Fruit fly (Drosophila melanogaster) whole organism, larva: ENCODE measurements around the gene CG2187.

Experiments used
- noc ChIP-seq: fragments of 200-800 bp; sonication (Bioruptor generic); optimal IDR thresholded peaks from 3 replicates; lab custom pipeline; 2019; ENCODE audit warnings: missing biosample characterization, mild to moderate bottlenecking, missing genetic modification characterization, moderate library complexity

Gene CG2187

DNA sequence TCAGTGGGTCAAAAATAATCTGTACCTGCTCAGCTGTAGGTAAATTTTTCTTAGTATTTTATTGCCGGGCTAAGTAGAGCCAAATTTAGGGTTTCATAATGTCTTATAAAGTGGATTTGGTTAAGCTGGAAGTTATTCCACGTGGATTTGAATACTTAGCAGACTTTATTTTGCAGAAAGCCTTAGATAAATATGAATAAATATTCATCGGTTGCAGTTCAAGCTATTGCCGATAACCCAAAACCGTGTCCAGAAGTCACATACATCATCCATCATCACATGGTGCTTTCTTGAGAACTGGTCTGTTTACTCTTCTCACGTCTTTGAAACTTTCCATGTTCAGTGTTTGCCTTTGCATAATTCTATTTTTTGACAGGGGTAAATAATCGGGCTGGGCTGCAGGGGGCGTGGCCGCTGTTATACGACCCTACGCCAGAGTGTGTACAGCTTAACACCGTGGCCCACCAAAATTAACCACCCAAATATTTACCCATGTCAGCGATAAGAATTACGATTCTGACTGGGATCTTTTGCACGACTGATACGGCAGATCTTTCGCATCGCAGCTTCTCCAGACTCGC is at the start of gene CG2187:
TSS of gene CG2187 (minus strand) at position 51 of the 581 bp plus-strand sequence.
- peak; percentile 79 for TF ChIP-seq noc (tag; lab: Kevin White, UChicago)

DNA sequence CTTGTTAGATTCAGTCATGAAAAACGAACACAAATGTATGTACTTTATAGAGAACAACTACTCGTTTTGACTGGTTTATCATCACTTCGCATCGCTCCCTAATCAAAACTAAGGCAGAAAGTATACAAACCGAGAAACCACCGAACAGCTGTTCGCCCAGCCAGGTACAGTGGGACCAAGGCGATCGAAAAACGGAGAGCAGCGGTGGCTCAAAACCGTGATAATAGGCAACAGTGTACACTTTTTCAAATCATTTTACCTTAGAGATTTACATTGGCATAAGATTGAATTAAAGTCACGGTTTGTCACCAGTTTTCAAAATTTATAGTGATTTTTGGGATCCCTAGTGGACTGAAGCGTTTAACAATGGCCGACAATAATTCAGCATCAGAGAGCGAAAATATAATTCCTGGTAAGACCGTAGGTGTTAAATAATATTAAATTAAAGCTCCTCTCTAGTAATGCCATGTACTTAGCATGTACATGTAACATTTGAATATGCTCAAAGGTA is 46.8 kb upstream of the CG2187 start, which contains the start of the genes CG42233 and CG1971:
TSS of gene CG42233 (minus strand) at position 51 of the 511 bp plus-strand sequence.
TSS of gene CG1971 (plus strand) at position 241 of the 511 bp plus-strand sequence.
- no peak for TF ChIP-seq noc (tag; lab: Kevin White, UChicago)

DNA sequence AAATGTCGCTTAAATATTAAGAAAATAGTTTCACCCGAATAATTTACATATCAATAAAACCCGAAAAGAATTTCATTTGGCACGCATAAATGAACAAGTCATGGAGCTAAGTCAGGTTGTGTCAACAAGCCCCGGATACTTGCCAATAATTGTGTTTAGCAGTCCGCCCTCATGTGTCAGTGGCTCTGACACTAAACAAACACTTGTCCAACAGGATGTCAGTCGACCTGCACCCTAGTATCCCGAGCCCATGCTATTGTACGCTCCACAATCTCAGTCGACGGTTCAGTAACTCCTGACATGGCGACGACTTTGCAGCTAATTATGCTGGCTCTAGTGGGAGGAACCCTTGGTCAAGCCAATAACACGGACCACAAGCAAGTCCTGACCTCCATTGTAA is 42.2 kb upstream of the CG2187 start, which contains the start of gene Ir100a:
TSS of gene Ir100a (plus strand) at position 301 of the 400 bp plus-strand sequence.
- no peak for TF ChIP-seq noc (tag; lab: Kevin White, UChicago)

DNA sequence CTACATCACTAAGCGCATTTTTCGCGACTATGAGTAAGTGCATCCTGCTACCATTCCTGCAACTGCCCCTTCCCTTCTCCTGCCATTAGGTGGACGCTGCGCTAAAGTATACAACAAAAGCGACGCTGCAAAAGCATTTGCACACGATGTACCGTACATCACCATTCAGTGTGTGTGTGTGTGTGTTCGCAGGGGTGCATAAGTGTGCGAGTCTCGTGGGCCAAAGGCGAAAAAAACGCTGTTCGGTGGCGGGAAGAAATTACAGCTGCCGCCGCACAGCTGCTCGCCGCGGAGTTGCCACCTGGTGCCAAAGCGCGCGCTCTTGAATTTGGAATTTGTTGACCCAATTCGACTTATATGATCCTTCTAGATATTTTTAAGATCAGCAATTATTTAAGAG is 36.0 kb upstream of the CG2187 start:
- TF ChIP-seq noc (tag; lab: Kevin White, UChicago): no peak

DNA sequence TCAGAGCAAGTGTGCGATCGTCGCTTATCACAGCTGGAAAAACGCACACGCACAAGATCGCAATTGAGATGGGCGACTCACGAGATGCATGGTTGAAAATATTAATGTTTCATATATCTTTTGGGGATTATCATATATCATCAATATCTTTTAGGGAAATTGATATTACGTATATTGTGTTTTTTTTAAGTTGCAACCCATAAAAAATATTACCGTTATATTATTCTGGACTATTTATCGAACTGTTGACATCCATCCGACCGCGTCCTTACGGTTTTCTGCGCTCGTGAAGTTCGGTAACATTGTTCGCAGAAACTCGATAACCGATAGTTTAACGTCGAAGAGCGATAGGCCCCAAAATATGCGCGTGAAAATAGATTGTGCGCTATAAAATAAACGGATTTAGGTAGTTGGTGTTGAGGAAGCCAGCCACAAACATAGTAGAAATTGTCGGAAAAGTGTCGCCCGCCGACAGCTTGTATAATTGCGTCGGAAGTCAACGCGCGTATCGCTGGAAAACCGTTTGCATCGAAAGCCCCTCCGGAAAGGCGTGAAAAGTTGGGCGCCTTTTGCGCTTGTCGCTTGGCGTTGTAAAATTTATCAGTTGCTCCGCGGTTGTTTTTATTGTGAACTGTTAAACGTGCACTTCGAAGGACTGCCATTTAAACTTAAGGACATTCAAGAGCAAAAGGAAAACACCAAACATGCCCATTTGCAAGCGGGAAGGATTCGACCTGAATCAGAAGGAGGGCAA is 35.4 kb upstream of the CG2187 start, which contains the start of the genes Mccc1 and Acf:
TSS of gene Mccc1 (minus strand) at position 244 of the 754 bp plus-strand sequence.
TSS of gene Acf (plus strand) at position 318 of the 754 bp plus-strand sequence.
- TF ChIP-seq noc (tag; lab: Kevin White, UChicago): no peak

DNA sequence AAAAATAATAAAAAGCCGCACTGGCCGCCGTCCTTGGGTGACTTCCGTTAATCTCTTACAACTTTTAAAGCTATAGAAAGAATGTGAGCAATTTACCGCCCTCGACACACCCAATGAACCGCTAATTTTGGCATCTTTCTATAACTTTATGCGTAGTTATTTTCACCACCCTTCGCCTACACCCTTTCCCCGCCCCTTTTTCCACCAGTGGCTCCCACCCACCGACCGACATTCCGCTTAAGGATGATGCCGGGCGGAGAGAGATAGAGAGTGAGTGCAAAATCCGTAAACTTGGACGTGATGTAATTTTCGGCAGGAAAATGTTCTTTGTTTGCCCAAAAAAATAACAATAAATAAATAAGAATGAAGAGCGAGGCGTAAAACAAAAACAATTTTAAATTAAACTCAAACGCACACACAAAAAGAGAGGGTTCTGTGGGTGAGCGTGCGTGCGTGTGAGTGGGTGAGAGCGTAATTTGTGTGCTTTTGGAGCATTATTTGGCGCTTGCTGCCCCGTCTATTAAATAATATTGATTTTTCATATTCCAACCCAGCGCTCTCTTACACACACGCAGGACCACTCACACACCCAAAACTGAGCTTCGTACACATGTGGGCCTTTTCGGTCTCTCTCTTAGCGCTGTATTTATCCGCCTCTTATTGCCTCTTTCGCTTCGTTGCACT is 19.2 kb upstream of the CG2187 start:
- TF ChIP-seq noc (tag; lab: Kevin White, UChicago): no peak

DNA sequence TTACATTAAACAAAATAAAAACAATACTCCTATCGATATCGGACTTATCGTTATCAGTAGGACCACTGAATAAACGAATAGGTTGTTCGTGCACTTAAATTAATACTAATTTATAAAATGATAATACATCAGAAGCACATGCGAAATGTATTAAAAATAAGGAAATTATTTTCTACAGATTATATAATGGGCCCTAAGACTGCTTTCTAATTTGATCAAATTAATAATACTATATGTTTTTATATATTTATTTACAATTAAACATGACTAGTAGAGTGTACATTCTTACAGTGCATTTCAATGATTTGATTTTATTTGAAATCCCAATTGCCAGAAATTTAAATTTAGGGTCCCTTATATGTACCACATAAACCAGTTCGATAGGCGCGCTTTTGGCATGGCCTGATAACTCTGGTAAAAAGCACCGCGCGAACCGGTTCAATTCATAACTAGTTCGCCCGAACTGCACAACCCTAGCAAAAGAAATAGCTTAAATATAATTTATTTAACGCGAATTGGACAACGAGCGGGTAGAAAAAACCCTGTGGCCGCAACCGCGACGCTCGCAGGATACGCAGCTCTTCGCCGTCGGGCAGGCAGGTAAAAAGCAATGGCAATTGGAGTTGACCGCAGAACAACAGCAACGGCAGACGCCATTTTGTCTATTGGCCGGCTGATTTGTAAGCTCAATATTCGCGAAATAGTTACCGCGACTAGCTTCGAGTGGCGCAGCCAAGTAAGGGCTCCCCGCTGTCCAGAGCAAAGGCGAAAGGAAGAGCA is 18.3 kb upstream of the CG2187 start, which contains the start of the genes CG2126 and faf:
TSS of gene CG2126 (minus strand) at position 70 of the 780 bp plus-strand sequence.
TSS of gene faf (plus strand) at position 438 of the 780 bp plus-strand sequence.
- peak; percentile 66 for TF ChIP-seq noc (tag; lab: Kevin White, UChicago)

DNA sequence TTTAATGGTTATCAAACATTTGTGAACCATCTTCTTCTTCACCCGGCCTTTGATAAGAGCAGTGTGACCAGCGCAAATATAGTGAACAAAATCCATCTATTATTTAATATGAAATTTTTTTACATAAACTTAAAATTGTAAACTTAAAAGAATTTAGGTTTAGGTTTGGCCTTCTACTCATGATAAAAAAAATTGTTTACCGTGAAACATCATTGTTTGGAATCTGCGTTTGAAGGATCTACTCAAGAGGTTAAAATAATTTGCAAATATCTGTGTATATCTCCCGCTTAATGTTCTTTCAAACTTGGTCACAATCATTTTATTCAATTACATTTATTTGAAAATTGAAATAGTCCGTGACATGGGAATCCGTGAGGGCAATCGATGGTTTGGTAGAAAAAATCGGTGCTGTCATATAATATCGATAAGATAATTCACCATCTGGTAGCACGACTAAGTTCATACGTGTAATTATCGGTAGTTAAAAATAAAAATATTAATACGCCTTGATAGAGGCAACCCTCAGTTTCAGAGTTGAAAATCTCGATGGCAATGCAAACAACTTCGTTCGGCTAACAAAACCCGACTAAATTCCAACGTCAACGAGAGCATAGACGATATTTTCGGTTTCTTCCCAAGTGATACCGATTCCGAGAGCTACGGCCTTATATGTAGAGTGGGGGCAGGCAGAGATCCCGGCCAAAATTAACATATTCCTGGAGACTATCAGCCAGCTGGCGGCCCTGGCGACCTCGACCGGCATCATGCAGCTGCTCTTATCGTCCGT is 13.5 kb upstream of the CG2187 start, which contains the start of the genes betaGlu and sip3:
TSS of gene betaGlu (minus strand) at position 59 of the 787 bp plus-strand sequence.
TSS of gene sip3 (plus strand) at position 430 of the 787 bp plus-strand sequence.
- TF ChIP-seq noc (tag; lab: Kevin White, UChicago): no peak

DNA sequence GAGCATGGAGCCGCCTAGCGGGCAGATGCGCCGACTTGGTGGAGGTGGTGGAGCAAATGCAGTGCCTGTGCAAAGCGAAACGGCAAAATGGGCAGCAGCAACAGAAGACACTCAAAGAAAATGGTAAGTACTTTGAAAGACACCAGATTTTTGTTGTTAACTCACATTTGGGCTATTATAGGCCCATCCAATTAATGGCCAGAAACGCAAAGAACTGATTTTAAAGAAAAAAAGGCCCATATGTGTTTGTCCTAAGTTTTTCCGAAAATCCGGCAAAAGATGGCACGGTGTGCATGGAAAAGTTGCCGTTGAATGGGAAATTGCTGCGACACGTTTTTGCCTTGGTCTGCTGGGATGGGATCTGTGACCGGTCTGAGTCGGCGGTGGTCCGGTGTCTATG is 9.8 kb upstream of the CG2187 start:
- TF ChIP-seq noc (tag; lab: Kevin White, UChicago): no peak

DNA sequence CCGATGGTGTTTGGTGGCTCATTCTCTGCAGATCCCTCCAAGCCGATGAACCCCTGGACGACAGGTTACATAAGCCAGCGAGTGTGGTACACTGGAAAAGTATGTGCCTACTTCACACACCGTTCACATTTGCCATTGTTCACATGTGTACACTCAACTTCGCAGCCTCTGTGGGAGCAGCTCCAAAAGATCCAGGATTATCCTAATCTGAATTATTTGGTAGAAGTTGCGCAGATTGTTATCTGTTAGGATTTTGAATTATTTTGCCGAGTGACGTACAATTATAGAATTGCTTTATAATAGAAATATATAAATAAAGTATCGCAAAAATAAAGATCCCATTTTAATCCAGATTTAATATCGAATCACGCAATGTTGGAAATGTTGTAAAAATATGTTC is 9.1 kb upstream of the CG2187 start:
- TF ChIP-seq noc (tag; lab: Kevin White, UChicago): no peak

DNA sequence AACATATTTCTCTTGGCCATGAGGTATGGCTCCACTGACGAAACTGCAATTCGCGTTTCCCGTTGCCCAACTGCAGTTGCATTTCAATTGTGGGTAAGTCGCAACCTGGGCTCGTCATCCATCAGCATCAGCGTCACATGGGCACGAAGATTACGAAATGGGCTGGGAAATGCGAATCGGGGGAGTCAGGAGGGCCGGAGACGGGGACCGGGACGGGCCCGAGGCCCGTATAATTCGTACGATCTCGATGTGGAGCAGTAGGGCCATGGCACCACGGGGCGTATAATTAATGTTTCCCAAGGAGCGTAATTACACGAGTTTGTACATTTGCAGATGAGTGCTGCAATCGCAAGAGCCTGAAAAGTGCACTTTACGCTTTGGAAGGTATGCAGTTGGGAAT is 6.7 kb upstream of the CG2187 start:
- no peak for TF ChIP-seq noc (tag; lab: Kevin White, UChicago)

DNA sequence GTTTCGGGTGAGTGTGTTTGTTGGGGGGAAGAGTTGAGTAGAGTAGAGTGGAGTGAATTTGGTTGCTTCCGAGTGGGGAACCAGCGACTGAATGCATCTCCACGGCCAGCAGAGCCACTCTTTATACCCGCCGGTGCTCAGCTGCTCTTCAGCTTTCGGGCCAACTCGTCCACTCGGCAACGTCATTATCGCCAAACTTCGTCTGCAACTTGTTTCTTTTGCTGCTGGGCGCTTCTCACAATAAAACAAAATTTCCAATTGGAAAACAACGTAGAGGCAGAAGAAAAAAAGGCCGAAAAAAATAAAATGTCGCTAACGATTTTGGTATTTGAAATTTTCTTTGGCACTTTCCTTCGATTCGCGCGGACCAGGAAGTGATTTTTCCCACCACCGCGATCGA is 6.2 kb upstream of the CG2187 start, which contains the start of gene CG2150:
TSS of gene CG2150 (minus strand) at position 101 of the 400 bp plus-strand sequence.
- no peak for TF ChIP-seq noc (tag; lab: Kevin White, UChicago)

DNA sequence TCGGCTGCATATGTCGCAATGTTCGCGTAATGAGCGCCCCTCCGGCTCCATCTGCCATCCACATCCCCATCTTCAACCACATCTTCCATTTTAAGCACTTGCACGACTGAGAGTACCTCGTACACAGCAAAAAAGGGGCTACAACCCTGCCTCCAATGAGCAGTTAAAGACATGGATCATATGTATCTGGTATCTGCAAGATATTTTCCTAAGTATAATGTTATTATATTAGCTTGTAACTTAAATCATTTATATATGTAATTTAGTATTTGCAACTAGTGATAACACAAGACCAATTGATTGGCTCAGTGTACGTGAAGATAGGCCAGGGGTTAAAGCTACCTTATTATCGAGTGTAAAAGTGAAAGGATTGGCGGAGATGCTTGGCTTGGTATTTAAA is 4.2 kb upstream of the CG2187 start:
- TF ChIP-seq noc (tag; lab: Kevin White, UChicago): no peak

DNA sequence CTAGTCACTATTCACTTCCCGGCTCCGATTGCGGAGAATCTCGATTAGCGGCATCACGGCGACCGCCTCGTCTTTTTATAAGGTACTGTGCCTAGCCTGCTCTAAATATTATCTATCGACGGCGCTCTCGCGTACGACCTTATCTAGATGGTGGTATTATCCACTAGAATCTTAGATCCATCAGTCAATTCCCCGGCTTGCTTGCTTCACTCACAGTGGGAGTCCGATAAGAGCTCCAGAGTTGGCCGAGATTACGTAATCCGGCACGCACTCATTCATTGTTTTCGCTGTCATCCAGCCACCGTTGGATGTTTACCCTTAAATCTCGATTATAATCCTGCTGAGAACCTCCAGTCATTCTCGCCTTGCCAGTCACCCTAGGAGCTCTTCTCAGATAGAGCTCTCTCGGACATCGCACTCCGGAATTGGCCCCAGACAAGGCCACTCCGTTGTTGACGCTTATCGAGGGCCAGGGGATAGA is 3.1 kb upstream of the CG2187 start, which contains the start of gene Smvt:
TSS of gene Smvt (minus strand) at position 51 of the 481 bp plus-strand sequence.
- TF ChIP-seq noc (tag; lab: Kevin White, UChicago): peak; percentile 4
